Worm (Caenorhabditis elegans) whole organism, L2 larva: ENCODE measurements around the gene str-57.

Source experiments
- C34F6.9 ChIP-seq: fragments of 150-350 bp; optimal IDR thresholded peaks from 2 replicates; lab custom pipeline; 2014; ENCODE audit warnings: missing biosample characterization, missing genetic modification characterization
- F13H6.1 ChIP-seq: sonication (generic microtip); optimal IDR thresholded peaks from 2 replicates; lab custom pipeline; 2016; ENCODE audit warnings: missing genetic modification characterization, missing compliant biosample characterization
- R02D3.7 ChIP-seq: fragments of 150-350 bp; optimal IDR thresholded peaks from 2 replicates; lab custom pipeline; 2014; ENCODE audit warnings: missing biosample characterization, missing genetic modification characterization
- Y55F3AM.14 ChIP-seq: fragments of 200-800 bp; sonication (Bioruptor generic); optimal IDR thresholded peaks from 2 replicates; lab custom pipeline; 2018; ENCODE audit warnings: mild to moderate bottlenecking, missing genetic modification characterization, missing compliant biosample characterization
- ZK546.5 ChIP-seq: sonication (generic microtip); optimal IDR thresholded peaks from 2 replicates; lab custom pipeline; 2017; ENCODE audit warnings: missing biosample characterization, missing genetic modification characterization
- alr-1 ChIP-seq: fragments of 150-350 bp; optimal IDR thresholded peaks from 2 replicates; lab custom pipeline; 2014; ENCODE audit warnings: missing biosample characterization, missing genetic modification characterization
- aly-2 ChIP-seq: fragments of 150-350 bp; optimal IDR thresholded peaks from 2 replicates; lab custom pipeline; 2014; ENCODE audit warnings: missing biosample characterization, missing genetic modification characterization
- ama-1 ChIP-seq: fragments of 150-350 bp; optimal IDR thresholded peaks from 2 replicates; lab custom pipeline; 2018; ENCODE audit warnings: inconsistent platforms
- blmp-1 ChIP-seq: sonication (generic microtip); optimal IDR thresholded peaks from 2 replicates; lab custom pipeline; 2017; ENCODE audit warnings: missing genetic modification characterization, mild to moderate bottlenecking, missing compliant biosample characterization, antibody characterized with exemption, moderate library complexity; ENCODE audit not compliant: insufficient read depth
- ceh-16 ChIP-seq: fragments of 150-350 bp; optimal IDR thresholded peaks from 2 replicates; lab custom pipeline; 2014; ENCODE audit warnings: missing biosample characterization, missing genetic modification characterization
- ceh-82 ChIP-seq: fragments of 150-350 bp; optimal IDR thresholded peaks from 2 replicates; lab custom pipeline; 2014; ENCODE audit warnings: missing biosample characterization, missing genetic modification characterization
- crh-2 ChIP-seq: sonication (generic microtip); optimal IDR thresholded peaks from 2 replicates; lab custom pipeline; 2017; ENCODE audit warnings: missing biosample characterization, missing genetic modification characterization
- dmd-4 ChIP-seq: sonication (generic microtip); optimal IDR thresholded peaks from 2 replicates; lab custom pipeline; 2017; ENCODE audit warnings: missing biosample characterization, missing genetic modification characterization
- egl-27 ChIP-seq: sonication (generic microtip); optimal IDR thresholded peaks from 3 replicates; lab custom pipeline; 2017; ENCODE audit warnings: missing biosample characterization, missing genetic modification reagents, missing genetic modification characterization
- elt-1 ChIP-seq: fragments of 150-350 bp; optimal IDR thresholded peaks from 2 replicates; lab custom pipeline; 2014; ENCODE audit warnings: missing biosample characterization, missing genetic modification characterization
- elt-3 ChIP-seq: sonication (generic microtip); optimal IDR thresholded peaks from 2 replicates; lab custom pipeline; 2017; ENCODE audit warnings: missing biosample characterization, missing genetic modification characterization
- fos-1 ChIP-seq: fragments of 150-350 bp; optimal IDR thresholded peaks from 2 replicates; lab custom pipeline; 2014; ENCODE audit warnings: missing biosample characterization, missing genetic modification characterization
- gmeb-1 ChIP-seq: fragments of 150-350 bp; optimal IDR thresholded peaks from 2 replicates; lab custom pipeline; 2014; ENCODE audit warnings: missing biosample characterization, missing genetic modification characterization
- lin-11 ChIP-seq: fragments of 150-350 bp; sonication (generic microtip); optimal IDR thresholded peaks from 2 replicates; lab custom pipeline; 2014; ENCODE audit warnings: missing biosample characterization, missing genetic modification characterization, inconsistent platforms, mixed read lengths
- lin-13 ChIP-seq: fragments of 150-350 bp; optimal IDR thresholded peaks from 2 replicates; lab custom pipeline; 2014; ENCODE audit warnings: missing biosample characterization, missing genetic modification reagents, missing genetic modification characterization
- lin-39 ChIP-seq: fragments of 150-350 bp; optimal IDR thresholded peaks from 2 replicates; lab custom pipeline; 2014; ENCODE audit warnings: missing biosample characterization, missing genetic modification reagents, missing genetic modification characterization
- lsy-2 ChIP-seq, 2 experiments: fragments of 150-350 bp in 1 of 2; sonication (generic microtip) in 1 of 2; optimal IDR thresholded peaks; 2 replicates each; lab custom pipeline; 2014 to 2017; ENCODE audit warnings: missing biosample characterization in 2 of 2, missing genetic modification characterization in 2 of 2
- mab-5 ChIP-seq: fragments of 150-350 bp; optimal IDR thresholded peaks from 2 replicates; lab custom pipeline; 2014; ENCODE audit warnings: missing biosample characterization, missing genetic modification characterization
- mbf-1 ChIP-seq: sonication (generic microtip); optimal IDR thresholded peaks from 2 replicates; lab custom pipeline; 2017; ENCODE audit warnings: missing biosample characterization, missing genetic modification characterization
- mdl-1 ChIP-seq, 2 experiments: fragments of 150-350 bp in 1 of 2; sonication (generic microtip) in 1 of 2; optimal IDR thresholded peaks; 2 replicates each; lab custom pipeline; 2017; ENCODE audit warnings: missing biosample characterization in 2 of 2, missing genetic modification characterization in 2 of 2
- nhr-10 ChIP-seq: sonication (generic microtip); optimal IDR thresholded peaks from 2 replicates; lab custom pipeline; 2017; ENCODE audit warnings: missing biosample characterization, missing genetic modification characterization
- nhr-11 ChIP-seq: fragments of 150-350 bp; optimal IDR thresholded peaks from 2 replicates; lab custom pipeline; 2014; ENCODE audit warnings: missing biosample characterization, missing genetic modification characterization
- nhr-12 ChIP-seq: fragments of 150-350 bp; optimal IDR thresholded peaks from 2 replicates; lab custom pipeline; 2014; ENCODE audit warnings: missing biosample characterization, missing genetic modification characterization
- nhr-129 ChIP-seq: fragments of 150-350 bp; optimal IDR thresholded peaks from 2 replicates; lab custom pipeline; 2014; ENCODE audit warnings: missing biosample characterization, missing genetic modification characterization
- nhr-21 ChIP-seq: fragments of 150-350 bp; optimal IDR thresholded peaks from 2 replicates; lab custom pipeline; 2014; ENCODE audit warnings: missing biosample characterization, missing genetic modification characterization
- nhr-23 ChIP-seq: fragments of 150-350 bp; optimal IDR thresholded peaks from 2 replicates; lab custom pipeline; 2014; ENCODE audit warnings: missing biosample characterization, missing genetic modification reagents, missing genetic modification characterization
- nhr-237 ChIP-seq: fragments of 150-350 bp; optimal IDR thresholded peaks from 2 replicates; lab custom pipeline; 2014; ENCODE audit warnings: missing biosample characterization, missing genetic modification characterization
- nhr-25 ChIP-seq: fragments of 150-350 bp; sonication (generic microtip); optimal IDR thresholded peaks from 3 replicates; lab custom pipeline; 2014; ENCODE audit warnings: missing biosample characterization, missing genetic modification characterization
- nhr-6 ChIP-seq: fragments of 150-350 bp; optimal IDR thresholded peaks from 2 replicates; lab custom pipeline; 2014; ENCODE audit warnings: missing biosample characterization, missing genetic modification characterization
- nhr-77 ChIP-seq: fragments of 150-350 bp; optimal IDR thresholded peaks from 2 replicates; lab custom pipeline; 2014; ENCODE audit warnings: missing biosample characterization, missing genetic modification characterization
- peb-1 ChIP-seq: fragments of 150-350 bp; optimal IDR thresholded peaks from 2 replicates; lab custom pipeline; 2014; ENCODE audit warnings: missing biosample characterization, missing genetic modification characterization
- sem-4 ChIP-seq: fragments of 150-350 bp; optimal IDR thresholded peaks from 2 replicates; lab custom pipeline; 2014; ENCODE audit warnings: missing biosample characterization, missing genetic modification reagents, missing genetic modification characterization
- skn-1 ChIP-seq: sonication (generic microtip); optimal IDR thresholded peaks from 2 replicates; lab custom pipeline; 2017; ENCODE audit warnings: missing biosample characterization, missing genetic modification characterization
- sma-3 ChIP-seq: sonication (generic microtip); optimal IDR thresholded peaks from 2 replicates; lab custom pipeline; 2016; ENCODE audit warnings: missing genetic modification reagents, missing genetic modification characterization, missing compliant biosample characterization
- sma-9 ChIP-seq, 2 experiments: fragments of 150-350 bp in 1 of 2; sonication (generic microtip) in 1 of 2; optimal IDR thresholded peaks; 2 replicates each; lab custom pipeline; 2014 to 2016; ENCODE audit warnings: missing genetic modification characterization in 2 of 2, mild to moderate bottlenecking in 1 of 2, missing biosample characterization in 1 of 2, missing compliant biosample characterization in 1 of 2, missing genetic modification reagents in 1 of 2, moderate library complexity in 1 of 2
- snpc-4 ChIP-seq: fragments of 150-350 bp; optimal IDR thresholded peaks from 2 replicates; lab custom pipeline; 2014; ENCODE audit warnings: missing biosample characterization, missing genetic modification characterization
- unc-39 ChIP-seq: fragments of 150-350 bp; optimal IDR thresholded peaks from 2 replicates; lab custom pipeline; 2014; ENCODE audit warnings: missing biosample characterization, missing genetic modification characterization
- unc-55 ChIP-seq: fragments of 150-350 bp; sonication (generic microtip); optimal IDR thresholded peaks from 3 replicates; lab custom pipeline; 2014; ENCODE audit warnings: missing biosample characterization, missing genetic modification reagents, missing genetic modification characterization
- unc-62 ChIP-seq: fragments of 150-350 bp; optimal IDR thresholded peaks from 2 replicates; lab custom pipeline; 2014; ENCODE audit warnings: missing biosample characterization, missing genetic modification reagents, missing genetic modification characterization
- zag-1 ChIP-seq: fragments of 150-350 bp; optimal IDR thresholded peaks from 2 replicates; lab custom pipeline; 2014; ENCODE audit warnings: missing biosample characterization, missing genetic modification characterization
- ztf-1 ChIP-seq: fragments of 200-800 bp; sonication (Bioruptor generic); conservative IDR thresholded peaks from 2 replicates; pipeline ENCODE4 v1.3.6; 2022; ENCODE audit warnings: missing genetic modification characterization, missing compliant biosample characterization
- ztf-11 ChIP-seq: sonication (generic microtip); optimal IDR thresholded peaks from 2 replicates; lab custom pipeline; 2017; ENCODE audit warnings: missing biosample characterization, missing genetic modification characterization
- ztf-4 ChIP-seq: fragments of 150-350 bp; optimal IDR thresholded peaks from 2 replicates; lab custom pipeline; 2014; ENCODE audit warnings: missing biosample characterization, missing genetic modification characterization

The str-57 gene

ce11 chrV:15873762-15874161 lies 3.3 kb downstream of the str-57 start:
- TF ChIP-seq nhr-23 (tag; lab: Kevin White, UChicago), result no peak
- no peak for TF ChIP-seq lin-39 (tag; lab: Kevin White, UChicago)
- no peak for TF ChIP-seq mab-5 (tag; lab: Kevin White, UChicago)
- TF ChIP-seq R02D3.7 (tag; lab: Kevin White, UChicago), result no peak
- peak; percentile 66 for TF ChIP-seq snpc-4 (tag; lab: Kevin White, UChicago)
- peak; percentile 5 for TF ChIP-seq nhr-237 (tag; lab: Kevin White, UChicago)
- TF ChIP-seq mdl-1 (tag; optimal IDR thresholded peaks at IDR 0.05; lab: Kevin White, UChicago), result no peak
- TF ChIP-seq sma-9 (GFP tag; optimal IDR thresholded peaks at IDR 0.05; lab: Kevin White, UChicago), result peak; percentile 85
- TF ChIP-seq sma-9 (tag; optimal IDR thresholded peaks at IDR 0.05; lab: Kevin White, UChicago), result no peak
- TF ChIP-seq nhr-11 (tag; lab: Kevin White, UChicago), result no peak
- peak; percentile 83 for TF ChIP-seq nhr-129 (tag; lab: Kevin White, UChicago)
- TF ChIP-seq elt-1 (tag; lab: Kevin White, UChicago), result no peak
- TF ChIP-seq nhr-77 (tag; lab: Kevin White, UChicago), result no peak
- no peak for TF ChIP-seq elt-3 (tag; lab: Kevin White, UChicago)
- peak; percentile 65 for TF ChIP-seq fos-1 (tag; lab: Kevin White, UChicago)
- TF ChIP-seq ztf-4 (tag; lab: Kevin White, UChicago), result no peak
- TF ChIP-seq nhr-10, result no peak
- TF ChIP-seq lsy-2 (tag; optimal IDR thresholded peaks at IDR 0.05; lab: Kevin White, UChicago), result peak in 1 of 2 experiments; percentile 51
- TF ChIP-seq nhr-21 (tag; lab: Kevin White, UChicago), result peak; percentile 73
- TF ChIP-seq ama-1, result no peak
- TF ChIP-seq ceh-82 (tag; lab: Kevin White, UChicago), result peak; percentile 71
- TF ChIP-seq ztf-11 (tag; lab: Kevin White, UChicago), result no peak
- peak; percentile 90 for TF ChIP-seq Y55F3AM.14 (GFP tag; lab: Kevin White, UChicago)
- TF ChIP-seq ceh-16 (tag; lab: Kevin White, UChicago), result no peak
- peak; percentile 62 for TF ChIP-seq crh-2 (tag; lab: Kevin White, UChicago)
- TF ChIP-seq egl-27 (tag; lab: Kevin White, UChicago), result peak; percentile 37
- peak; percentile 68 for TF ChIP-seq gmeb-1 (tag; lab: Kevin White, UChicago)
- TF ChIP-seq mbf-1, result no peak
- TF ChIP-seq alr-1 (tag; lab: Kevin White, UChicago), result no peak
- TF ChIP-seq unc-62 (GFP tag; lab: Kevin White, UChicago), result no peak
- TF ChIP-seq unc-55 (GFP tag; lab: Kevin White, UChicago), result peak; percentile 78
- TF ChIP-seq F13H6.1 (tag; lab: Kevin White, UChicago), result peak; percentile 70
- TF ChIP-seq sem-4 (tag; lab: Kevin White, UChicago), result no peak
- TF ChIP-seq unc-39 (tag; lab: Kevin White, UChicago), result no peak
- no peak for TF ChIP-seq ztf-1 (GFP tag; lab: Robert Waterston, UW)
- TF ChIP-seq nhr-6, result peak; percentile 29
- TF ChIP-seq peb-1 (tag; lab: Kevin White, UChicago), result no peak
- TF ChIP-seq ZK546.5 (tag; lab: Kevin White, UChicago), result no peak
- TF ChIP-seq zag-1 (tag; lab: Kevin White, UChicago), result no peak
- TF ChIP-seq C34F6.9, result peak; percentile 46
- no peak for TF ChIP-seq skn-1 (tag; lab: Kevin White, UChicago)
- no peak for TF ChIP-seq dmd-4 (tag; lab: Kevin White, UChicago)
- TF ChIP-seq aly-2 (tag; lab: Kevin White, UChicago), result no peak
- TF ChIP-seq sma-3, result peak; percentile 39
- peak; percentile 8 for TF ChIP-seq blmp-1 (tag; lab: Kevin White, UChicago)
- TF ChIP-seq nhr-25 (tag; lab: Kevin White, UChicago), result no peak
- peak; percentile 66 for TF ChIP-seq lin-13 (GFP tag; lab: Kevin White, UChicago)
- peak; percentile 80 for TF ChIP-seq lin-11
- TF ChIP-seq nhr-12 (tag; lab: Kevin White, UChicago), result no peak
